Worm (Caenorhabditis elegans) whole organism, L2 larva: ENCODE measurements around the gene nrfl-1.

Experiments used
- C34F6.9 ChIP-seq: fragments of 150-350 bp; optimal IDR thresholded peaks from 2 replicates; lab custom pipeline; 2014; ENCODE audit warnings: missing biosample characterization, missing genetic modification characterization
- R02D3.7 ChIP-seq: fragments of 150-350 bp; optimal IDR thresholded peaks from 2 replicates; lab custom pipeline; 2014; ENCODE audit warnings: missing biosample characterization, missing genetic modification characterization
- Y55F3AM.14 ChIP-seq: fragments of 200-800 bp; sonication (Bioruptor generic); optimal IDR thresholded peaks from 2 replicates; lab custom pipeline; 2018; ENCODE audit warnings: mild to moderate bottlenecking, missing genetic modification characterization, missing compliant biosample characterization
- alr-1 ChIP-seq: fragments of 150-350 bp; optimal IDR thresholded peaks from 2 replicates; lab custom pipeline; 2014; ENCODE audit warnings: missing biosample characterization, missing genetic modification characterization
- aly-2 ChIP-seq: fragments of 150-350 bp; optimal IDR thresholded peaks from 2 replicates; lab custom pipeline; 2014; ENCODE audit warnings: missing biosample characterization, missing genetic modification characterization
- ceh-16 ChIP-seq: fragments of 150-350 bp; optimal IDR thresholded peaks from 2 replicates; lab custom pipeline; 2014; ENCODE audit warnings: missing biosample characterization, missing genetic modification characterization
- crh-2 ChIP-seq: sonication (generic microtip); optimal IDR thresholded peaks from 2 replicates; lab custom pipeline; 2017; ENCODE audit warnings: missing biosample characterization, missing genetic modification characterization
- dmd-4 ChIP-seq: sonication (generic microtip); optimal IDR thresholded peaks from 2 replicates; lab custom pipeline; 2017; ENCODE audit warnings: missing biosample characterization, missing genetic modification characterization
- elt-1 ChIP-seq: fragments of 150-350 bp; optimal IDR thresholded peaks from 2 replicates; lab custom pipeline; 2014; ENCODE audit warnings: missing biosample characterization, missing genetic modification characterization
- elt-3 ChIP-seq: sonication (generic microtip); optimal IDR thresholded peaks from 2 replicates; lab custom pipeline; 2017; ENCODE audit warnings: missing biosample characterization, missing genetic modification characterization
- fos-1 ChIP-seq: fragments of 150-350 bp; optimal IDR thresholded peaks from 2 replicates; lab custom pipeline; 2014; ENCODE audit warnings: missing biosample characterization, missing genetic modification characterization
- gmeb-1 ChIP-seq: fragments of 150-350 bp; optimal IDR thresholded peaks from 2 replicates; lab custom pipeline; 2014; ENCODE audit warnings: missing biosample characterization, missing genetic modification characterization
- lin-11 ChIP-seq: fragments of 150-350 bp; sonication (generic microtip); optimal IDR thresholded peaks from 2 replicates; lab custom pipeline; 2014; ENCODE audit warnings: missing biosample characterization, missing genetic modification characterization, inconsistent platforms, mixed read lengths
- lin-13 ChIP-seq: fragments of 150-350 bp; optimal IDR thresholded peaks from 2 replicates; lab custom pipeline; 2014; ENCODE audit warnings: missing biosample characterization, missing genetic modification reagents, missing genetic modification characterization
- lin-39 ChIP-seq: fragments of 150-350 bp; optimal IDR thresholded peaks from 2 replicates; lab custom pipeline; 2014; ENCODE audit warnings: missing biosample characterization, missing genetic modification reagents, missing genetic modification characterization
- lsy-2 ChIP-seq, 2 experiments: fragments of 150-350 bp in 1 of 2; sonication (generic microtip) in 1 of 2; optimal IDR thresholded peaks; 2 replicates each; lab custom pipeline; 2014 to 2017; ENCODE audit warnings: missing biosample characterization in 2 of 2, missing genetic modification characterization in 2 of 2
- mab-5 ChIP-seq: fragments of 150-350 bp; optimal IDR thresholded peaks from 2 replicates; lab custom pipeline; 2014; ENCODE audit warnings: missing biosample characterization, missing genetic modification characterization
- mbf-1 ChIP-seq: sonication (generic microtip); optimal IDR thresholded peaks from 2 replicates; lab custom pipeline; 2017; ENCODE audit warnings: missing biosample characterization, missing genetic modification characterization
- nhr-10 ChIP-seq: sonication (generic microtip); optimal IDR thresholded peaks from 2 replicates; lab custom pipeline; 2017; ENCODE audit warnings: missing biosample characterization, missing genetic modification characterization
- nhr-129 ChIP-seq: fragments of 150-350 bp; optimal IDR thresholded peaks from 2 replicates; lab custom pipeline; 2014; ENCODE audit warnings: missing biosample characterization, missing genetic modification characterization
- nhr-21 ChIP-seq: fragments of 150-350 bp; optimal IDR thresholded peaks from 2 replicates; lab custom pipeline; 2014; ENCODE audit warnings: missing biosample characterization, missing genetic modification characterization
- nhr-237 ChIP-seq: fragments of 150-350 bp; optimal IDR thresholded peaks from 2 replicates; lab custom pipeline; 2014; ENCODE audit warnings: missing biosample characterization, missing genetic modification characterization
- nhr-25 ChIP-seq: fragments of 150-350 bp; sonication (generic microtip); optimal IDR thresholded peaks from 3 replicates; lab custom pipeline; 2014; ENCODE audit warnings: missing biosample characterization, missing genetic modification characterization
- nhr-6 ChIP-seq: fragments of 150-350 bp; optimal IDR thresholded peaks from 2 replicates; lab custom pipeline; 2014; ENCODE audit warnings: missing biosample characterization, missing genetic modification characterization
- sem-4 ChIP-seq: fragments of 150-350 bp; optimal IDR thresholded peaks from 2 replicates; lab custom pipeline; 2014; ENCODE audit warnings: missing biosample characterization, missing genetic modification reagents, missing genetic modification characterization
- skn-1 ChIP-seq: sonication (generic microtip); optimal IDR thresholded peaks from 2 replicates; lab custom pipeline; 2017; ENCODE audit warnings: missing biosample characterization, missing genetic modification characterization
- sma-9 ChIP-seq, 2 experiments: fragments of 150-350 bp in 1 of 2; sonication (generic microtip) in 1 of 2; optimal IDR thresholded peaks; 2 replicates each; lab custom pipeline; 2014 to 2016; ENCODE audit warnings: missing genetic modification characterization in 2 of 2, mild to moderate bottlenecking in 1 of 2, missing biosample characterization in 1 of 2, missing compliant biosample characterization in 1 of 2, missing genetic modification reagents in 1 of 2, moderate library complexity in 1 of 2
- snpc-4 ChIP-seq: fragments of 150-350 bp; optimal IDR thresholded peaks from 2 replicates; lab custom pipeline; 2014; ENCODE audit warnings: missing biosample characterization, missing genetic modification characterization
- unc-39 ChIP-seq: fragments of 150-350 bp; optimal IDR thresholded peaks from 2 replicates; lab custom pipeline; 2014; ENCODE audit warnings: missing biosample characterization, missing genetic modification characterization
- unc-55 ChIP-seq: fragments of 150-350 bp; sonication (generic microtip); optimal IDR thresholded peaks from 3 replicates; lab custom pipeline; 2014; ENCODE audit warnings: missing biosample characterization, missing genetic modification reagents, missing genetic modification characterization
- unc-62 ChIP-seq: fragments of 150-350 bp; optimal IDR thresholded peaks from 2 replicates; lab custom pipeline; 2014; ENCODE audit warnings: missing biosample characterization, missing genetic modification reagents, missing genetic modification characterization
- ztf-1 ChIP-seq: fragments of 200-800 bp; sonication (Bioruptor generic); conservative IDR thresholded peaks from 2 replicates; pipeline ENCODE4 v1.3.6; 2022; ENCODE audit warnings: missing genetic modification characterization, missing compliant biosample characterization
- ztf-11 ChIP-seq: sonication (generic microtip); optimal IDR thresholded peaks from 2 replicates; lab custom pipeline; 2017; ENCODE audit warnings: missing biosample characterization, missing genetic modification characterization
- ztf-4 ChIP-seq: fragments of 150-350 bp; optimal IDR thresholded peaks from 2 replicates; lab custom pipeline; 2014; ENCODE audit warnings: missing biosample characterization, missing genetic modification characterization

The nrfl-1 gene

DNA sequence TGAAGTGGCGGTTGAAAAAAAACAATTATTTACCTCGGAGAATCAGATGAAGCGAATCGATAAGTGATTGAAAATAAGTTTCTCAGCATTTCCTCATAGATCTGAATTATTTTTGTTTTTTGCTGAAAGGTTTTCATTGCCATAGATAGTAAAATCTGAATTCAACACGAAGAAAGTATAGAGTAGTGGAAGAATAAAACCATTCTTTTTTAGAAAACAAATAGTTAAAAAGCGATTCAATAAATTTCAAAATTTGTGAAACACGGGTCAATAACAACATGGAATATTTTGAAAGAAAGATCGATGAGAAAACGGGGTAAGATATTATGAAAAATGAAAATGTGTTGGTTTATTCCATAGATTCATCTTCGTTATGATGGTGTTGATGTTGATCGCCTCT lies 24.5 kb upstream of the nrfl-1 start, which contains the start of gene mrpl-42:
Gene mrpl-42, minus strand, starts transcription at position 101 of the 400 bp plus-strand sequence.
- TF ChIP-seq sma-9 (GFP tag; optimal IDR thresholded peaks at IDR 0.05; lab: Kevin White, UChicago) (no peak), sma-9 (tag; optimal IDR thresholded peaks at IDR 0.05; lab: Kevin White, UChicago) (no peak)

ce11 chrIV:9095553-9095952 lies 23.3 kb upstream of the nrfl-1 start, which contains the start of gene icln-1:
Gene icln-1, minus strand, starts transcription at chrIV:9095653.
- TF ChIP-seq Y55F3AM.14 (GFP tag; lab: Kevin White, UChicago) (no peak), lin-11 (no peak), sma-9 (GFP tag; optimal IDR thresholded peaks at IDR 0.05; lab: Kevin White, UChicago) (no peak), sma-9 (tag; optimal IDR thresholded peaks at IDR 0.05; lab: Kevin White, UChicago) (no peak), unc-39 (tag; lab: Kevin White, UChicago) (no peak), lin-13 (GFP tag; lab: Kevin White, UChicago) (no peak), nhr-10 (no peak), lin-39 (tag; lab: Kevin White, UChicago) (no peak), aly-2 (tag; lab: Kevin White, UChicago) (no peak), fos-1 (no peak), mab-5 (tag; lab: Kevin White, UChicago) (no peak), ceh-16 (tag; lab: Kevin White, UChicago) (no peak), C34F6.9 (tag; lab: Kevin White, UChicago) (no peak), ztf-4 (tag; lab: Kevin White, UChicago) (no peak), sem-4 (no peak), nhr-129 (tag; lab: Kevin White, UChicago) (no peak), mbf-1 (tag; lab: Kevin White, UChicago) (no peak), crh-2 (no peak), R02D3.7 (tag; lab: Kevin White, UChicago) (no peak), skn-1 (tag; lab: Kevin White, UChicago) (no peak), alr-1 (tag; lab: Kevin White, UChicago) (no peak)

- TF ChIP-seq gmeb-1 (peak; percentile 40), C34F6.9 (tag; lab: Kevin White, UChicago) (peak; percentile 55), snpc-4 (tag; lab: Kevin White, UChicago) (no peak), mbf-1 (tag; lab: Kevin White, UChicago) (no peak), ztf-1 (GFP tag; lab: Robert Waterston, UW) (no peak), dmd-4 (no peak), elt-3 (tag; lab: Kevin White, UChicago) (no peak), unc-55 (GFP tag; lab: Kevin White, UChicago) (peak; percentile 62), nhr-129 (tag; lab: Kevin White, UChicago) (peak; percentile 46), lsy-2 (tag; optimal IDR thresholded peaks at IDR 0.05; lab: Kevin White, UChicago) (peak in 1 of 2 experiments; percentile 51)
Measured at ce11 chrIV:9096160-9096879, 22.6 kb upstream of the nrfl-1 start, which contains the start of the genes znf-706 and cpna-3. Gene znf-706, minus strand, starts transcription at chrIV:9096231. Gene cpna-3, plus strand, starts transcription at chrIV:9096842.

DNA sequence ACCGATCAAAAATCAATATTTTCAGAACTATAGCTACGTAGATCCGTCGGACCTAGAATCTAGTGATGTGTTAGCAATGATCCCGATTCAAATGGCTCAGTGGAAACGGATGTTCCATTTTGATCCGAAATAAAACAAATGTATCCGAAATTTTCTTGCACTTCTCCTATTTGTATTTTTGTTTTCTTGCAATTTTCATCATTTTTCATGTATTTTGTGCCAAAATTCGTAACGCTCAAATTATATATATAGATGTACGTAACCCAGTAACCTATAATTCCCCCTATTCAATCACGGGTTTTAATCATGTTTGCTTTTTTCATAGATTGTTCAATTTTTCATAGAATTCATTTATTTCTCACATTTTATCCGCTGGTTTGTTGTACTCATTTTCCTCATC lies 19.9 kb upstream of the nrfl-1 start, which contains the start of gene gldi-10:
Gene gldi-10, plus strand, starts transcription at position 301 of the 400 bp plus-strand sequence.
- no peak for TF ChIP-seq ztf-11 (tag; lab: Kevin White, UChicago)
- TF ChIP-seq nhr-237 (tag; lab: Kevin White, UChicago): no peak
- no peak for TF ChIP-seq elt-1
- no peak for TF ChIP-seq Y55F3AM.14 (GFP tag; lab: Kevin White, UChicago)
- TF ChIP-seq skn-1 (tag; lab: Kevin White, UChicago): no peak
- no peak for TF ChIP-seq nhr-6 (tag; lab: Kevin White, UChicago)
- no peak for TF ChIP-seq nhr-10
- no peak for TF ChIP-seq unc-55 (GFP tag; lab: Kevin White, UChicago)
- no peak for TF ChIP-seq mab-5 (tag; lab: Kevin White, UChicago)
- TF ChIP-seq unc-62 (GFP tag; lab: Kevin White, UChicago): no peak
- TF ChIP-seq nhr-21: no peak

- no peak for TF ChIP-seq nhr-25 (tag; lab: Kevin White, UChicago)
- TF ChIP-seq alr-1 (tag; lab: Kevin White, UChicago): no peak
Measured at ce11 chrIV:9100835-9101234, 18.1 kb upstream of the nrfl-1 start.
